Fruit fly (Drosophila melanogaster) whole organism, wandering third instar larva: ENCODE results near the gene CG9733.

ENCODE experiments used
- GATAd ChIP-seq: sonication (Bioruptor generic); optimal IDR thresholded peaks from 2 replicates; lab custom pipeline; 2016; ENCODE audit warnings: missing biosample characterization, missing genetic modification characterization
- HLH106 ChIP-seq: fragments of 200-800 bp; optimal IDR thresholded peaks from 3 replicates; lab custom pipeline; 2019; ENCODE audit warnings: missing biosample characterization, mild to moderate bottlenecking, missing genetic modification characterization, moderate library complexity
- Mio ChIP-seq: sonication (Bioruptor generic); optimal IDR thresholded peaks from 2 replicates; lab custom pipeline; 2016; ENCODE audit warnings: missing biosample characterization, missing genetic modification characterization
- Sp1 ChIP-seq: fragments of 200-800 bp; sonication (Bioruptor generic); optimal IDR thresholded peaks from 3 replicates; lab custom pipeline; 2019; ENCODE audit warnings: missing biosample characterization, mild to moderate bottlenecking, missing genetic modification characterization, moderate library complexity
- br ChIP-seq: fragments of 200-800 bp; sonication (Bioruptor generic); optimal IDR thresholded peaks from 2 replicates; lab custom pipeline; 2016; ENCODE audit warnings: missing biosample characterization, missing genetic modification characterization
- pan ChIP-seq: fragments of >200 bp; optimal IDR thresholded peaks from 2 replicates; lab custom pipeline; 2017
- psq ChIP-seq: fragments of 200-800 bp; sonication (Bioruptor generic); optimal IDR thresholded peaks from 3 replicates; lab custom pipeline; 2017; ENCODE audit warnings: missing biosample characterization, mild to moderate bottlenecking, missing genetic modification characterization, moderate library complexity
- usp ChIP-seq: fragments of >200 bp; optimal IDR thresholded peaks from 2 replicates; lab custom pipeline; 2017; ENCODE audit warnings: missing biosample characterization, missing genetic modification characterization

DNA sequence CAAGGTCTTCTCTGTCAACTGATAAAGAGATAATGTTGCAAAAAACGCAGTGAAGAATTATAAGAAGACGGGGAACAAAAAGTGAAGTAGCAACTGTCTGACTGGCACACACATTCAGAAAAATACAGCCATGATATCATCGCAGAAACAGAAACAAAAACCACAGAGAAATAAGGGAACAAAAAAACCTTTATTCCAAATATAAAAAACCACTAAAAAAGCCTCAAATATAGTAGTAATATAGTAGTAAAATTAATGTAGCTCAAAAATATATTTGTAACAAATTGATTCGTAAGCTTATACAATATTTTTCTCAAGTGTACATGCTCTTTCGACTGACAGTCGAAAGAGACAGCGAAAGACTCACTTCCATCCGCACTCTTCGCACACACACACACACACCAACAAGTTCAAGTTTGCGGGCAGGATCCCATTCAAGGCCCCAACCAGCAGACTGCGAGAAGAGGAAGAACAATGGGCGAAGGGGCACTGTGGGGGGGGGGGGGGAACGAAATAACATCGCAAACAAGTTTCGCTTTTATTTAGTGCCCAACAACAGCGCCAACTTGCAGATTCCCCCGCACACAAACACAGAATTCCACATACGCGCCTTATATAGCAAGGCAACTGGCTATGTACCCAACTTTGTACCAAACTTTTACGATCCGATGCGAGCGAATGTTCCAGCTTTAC lies 11.9 kb upstream of the CG9733 start:
- peak; percentile 80 for TF ChIP-seq br (GFP tag; lab: Kevin White, UChicago)
- no peak for TF ChIP-seq pan (lab: Kevin White, UChicago)
- TF ChIP-seq Sp1, result peak; percentile 80
- TF ChIP-seq psq (GFP tag; lab: Kevin White, UChicago), result peak; percentile 29
- no peak for TF ChIP-seq GATAd (GFP tag; lab: Kevin White, UChicago)
- TF ChIP-seq HLH106, result peak; percentile 89
- no peak for TF ChIP-seq Mio (GFP tag; lab: Kevin White, UChicago)
- TF ChIP-seq usp, result no peak
